Fruit fly (Drosophila melanogaster) whole organism, embryonic: ENCODE data around the gene Mbs.

ENCODE experiments used
- Ada2b ChIP-seq: fragments of 200-800 bp; sonication (Bioruptor generic); IDR thresholded peaks from 2 replicates; pipeline ENCODE4 v1.3.6; 2022; ENCODE audit warnings: missing biosample characterization, missing genetic modification characterization
- Antp ChIP-seq: fragments of 200-800 bp; sonication (Bioruptor generic); optimal IDR thresholded peaks from 3 replicates; lab custom pipeline; 2016; ENCODE audit warnings: missing biosample characterization, missing genetic modification characterization
- B-H1 ChIP-seq: fragments of 200-800 bp; sonication (Bioruptor generic); IDR thresholded peaks from 3 replicates; pipeline ENCODE4 v1.3.6; 2022; ENCODE audit warnings: missing biosample characterization, missing genetic modification characterization
- B-H2 ChIP-seq: fragments of 200-800 bp; sonication (Bioruptor generic); optimal IDR thresholded peaks from 2 replicates; lab custom pipeline; 2018; ENCODE audit warnings: missing biosample characterization, mild to moderate bottlenecking, missing genetic modification characterization
- CG10267 ChIP-seq: fragments of 200-800 bp; sonication (Bioruptor generic); optimal IDR thresholded peaks from 2 replicates; lab custom pipeline; 2018; ENCODE audit warnings: missing biosample characterization, mild to moderate bottlenecking, missing genetic modification characterization, moderate library complexity
- CG10462 ChIP-seq: fragments of 200-800 bp; sonication (Bioruptor generic); optimal IDR thresholded peaks from 2 replicates; lab custom pipeline; 2016; ENCODE audit warnings: missing biosample characterization, missing genetic modification characterization
- CG10959 ChIP-seq: fragments of 200-800 bp; sonication (Bioruptor generic); IDR thresholded peaks from 2 replicates; pipeline ENCODE4 v1.3.6; 2022; ENCODE audit warnings: missing biosample characterization, missing genetic modification characterization
- CG11456 ChIP-seq: fragments of 200-800 bp; sonication (Bioruptor generic); IDR thresholded peaks from 3 replicates; pipeline ENCODE4 v1.3.6; 2022; ENCODE audit warnings: missing biosample characterization, missing genetic modification characterization
- CG1233 ChIP-seq: fragments of 200-800 bp; sonication (Bioruptor generic); optimal IDR thresholded peaks from 4 replicates; lab custom pipeline; 2018; ENCODE audit warnings: missing biosample characterization, mild to moderate bottlenecking, missing genetic modification characterization
- CG13123 ChIP-seq: fragments of 200-800 bp; sonication (Bioruptor generic); optimal IDR thresholded peaks from 2 replicates; lab custom pipeline; 2016; ENCODE audit warnings: missing biosample characterization, missing genetic modification characterization
- CG17359 ChIP-seq: fragments of 200-800 bp; sonication (Bioruptor generic); optimal IDR thresholded peaks from 3 replicates; lab custom pipeline; 2018; ENCODE audit warnings: missing biosample characterization, mild to moderate bottlenecking, missing genetic modification characterization, moderate library complexity
- CG17912 ChIP-seq: fragments of 200-800 bp; sonication (Bioruptor generic); optimal IDR thresholded peaks from 2 replicates; lab custom pipeline; 2018; ENCODE audit warnings: missing biosample characterization, mild to moderate bottlenecking, missing genetic modification characterization
- CG18011 ChIP-seq: fragments of 200-800 bp; sonication (Bioruptor generic); optimal IDR thresholded peaks from 2 replicates; lab custom pipeline; 2017; ENCODE audit warnings: missing biosample characterization, missing genetic modification characterization, mild to moderate bottlenecking, moderate library complexity, missing genotype
- CG30431 ChIP-seq: fragments of 200-800 bp; sonication (Bioruptor generic); optimal IDR thresholded peaks from 2 replicates; lab custom pipeline; 2017; ENCODE audit warnings: missing biosample characterization, missing genetic modification characterization
- CG32767 ChIP-seq: fragments of 200-800 bp; sonication (Bioruptor generic); IDR thresholded peaks from 2 replicates; pipeline ENCODE4 v1.3.6; 2022; ENCODE audit warnings: missing biosample characterization, missing genetic modification characterization
- CG6813 ChIP-seq: fragments of 200-800 bp; sonication (Bioruptor generic); optimal IDR thresholded peaks from 2 replicates; lab custom pipeline; 2017; ENCODE audit warnings: missing biosample characterization, missing genetic modification characterization, mild to moderate bottlenecking, moderate library complexity, missing genetic modification reagents
- CG7271 ChIP-seq: fragments of 200-800 bp; sonication (Bioruptor generic); optimal IDR thresholded peaks from 2 replicates; lab custom pipeline; 2018; ENCODE audit warnings: missing biosample characterization, mild to moderate bottlenecking, missing genetic modification characterization, moderate library complexity
- CG7786 ChIP-seq: fragments of 200-800 bp; sonication (Bioruptor generic); optimal IDR thresholded peaks from 2 replicates; lab custom pipeline; 2016; ENCODE audit warnings: missing biosample characterization, missing genetic modification characterization
- CG7963 ChIP-seq: fragments of 200-800 bp; sonication (Bioruptor generic); IDR thresholded peaks from 3 replicates; pipeline ENCODE4 v1.3.6; 2022; ENCODE audit warnings: missing biosample characterization, missing genetic modification characterization; ENCODE audit not compliant: partially characterized antibody
- CG8944 ChIP-seq: fragments of 200-800 bp; sonication (Bioruptor generic); optimal IDR thresholded peaks from 3 replicates; lab custom pipeline; 2016; ENCODE audit warnings: missing biosample characterization, missing genetic modification characterization
- Dip3 ChIP-seq: fragments of 200-800 bp; sonication (Bioruptor generic); optimal IDR thresholded peaks from 3 replicates; lab custom pipeline; 2016; ENCODE audit warnings: missing biosample characterization, missing genetic modification characterization
- ERR ChIP-seq: fragments of 200-800 bp; sonication (Bioruptor generic); optimal IDR thresholded peaks from 2 replicates; lab custom pipeline; 2016; ENCODE audit warnings: missing biosample characterization, missing genetic modification characterization
- Elba2 ChIP-seq: fragments of 200-800 bp; sonication (Bioruptor generic); optimal IDR thresholded peaks from 3 replicates; lab custom pipeline; 2016; ENCODE audit warnings: missing biosample characterization, missing genetic modification characterization
- Ets97D ChIP-seq: fragments of 200-800 bp; sonication (Bioruptor generic); optimal IDR thresholded peaks from 3 replicates; lab custom pipeline; 2016; ENCODE audit warnings: missing biosample characterization, missing genetic modification characterization
- Hr3 ChIP-seq: fragments of 200-800 bp; sonication (Bioruptor generic); optimal IDR thresholded peaks from 3 replicates; lab custom pipeline; 2016; ENCODE audit warnings: missing biosample characterization, missing genetic modification characterization
- MTF-1 ChIP-seq: fragments of 200-800 bp; sonication (Bioruptor generic); optimal IDR thresholded peaks from 2 replicates; lab custom pipeline; 2018; ENCODE audit warnings: missing biosample characterization, mild to moderate bottlenecking, missing genetic modification characterization, borderline replicate concordance
- NC2α ChIP-seq: fragments of 200-800 bp; sonication (Bioruptor generic); optimal IDR thresholded peaks from 2 replicates; lab custom pipeline; 2016; ENCODE audit warnings: missing biosample characterization, missing genetic modification characterization
- abd-A ChIP-seq: fragments of 200-800 bp; sonication (Bioruptor generic); optimal IDR thresholded peaks from 3 replicates; lab custom pipeline; 2019; ENCODE audit warnings: missing biosample characterization, mild to moderate bottlenecking, missing genetic modification characterization, moderate library complexity
- ap ChIP-seq: fragments of 200-800 bp; sonication (Bioruptor generic); IDR thresholded peaks from 2 replicates; pipeline ENCODE4 v1.3.6; 2022; ENCODE audit warnings: missing biosample characterization, missing genetic modification characterization
- ash1 ChIP-seq: fragments of 200-800 bp; sonication (Bioruptor generic); optimal IDR thresholded peaks from 2 replicates; lab custom pipeline; 2018; ENCODE audit warnings: missing biosample characterization, mild to moderate bottlenecking, missing genetic modification characterization
- br ChIP-seq: fragments of >200 bp; optimal IDR thresholded peaks from 2 replicates; lab custom pipeline; 2017
- bsh ChIP-seq, 2 experiments: fragments of 200-800 bp; sonication (Bioruptor generic); optimal IDR thresholded peaks; 2 replicates each; lab custom pipeline; 2017 to 2018; ENCODE audit warnings: mild to moderate bottlenecking in 2 of 2, missing biosample characterization in 2 of 2, missing genetic modification characterization in 2 of 2, moderate library complexity in 1 of 2
- cwo ChIP-seq: fragments of 200-800 bp; sonication (Bioruptor generic); optimal IDR thresholded peaks from 3 replicates; lab custom pipeline; 2017; ENCODE audit warnings: missing biosample characterization, missing genetic modification characterization, mild to moderate bottlenecking, moderate library complexity, missing genetic modification reagents
- dan ChIP-seq: fragments of 200-800 bp; sonication (Bioruptor generic); IDR thresholded peaks from 2 replicates; pipeline ENCODE4 v1.3.6; 2022; ENCODE audit warnings: missing biosample characterization, missing genetic modification characterization
- fd64A ChIP-seq: fragments of 200-800 bp; sonication (Bioruptor generic); optimal IDR thresholded peaks from 3 replicates; lab custom pipeline; 2018; ENCODE audit warnings: missing biosample characterization, mild to moderate bottlenecking, missing genetic modification characterization
- fu2 ChIP-seq: fragments of 200-800 bp; sonication (Bioruptor generic); optimal IDR thresholded peaks from 2 replicates; lab custom pipeline; 2016; ENCODE audit warnings: missing biosample characterization, missing genetic modification characterization
- gro ChIP-seq: fragments of 200-800 bp; sonication (Bioruptor generic); optimal IDR thresholded peaks from 2 replicates; lab custom pipeline; 2016; ENCODE audit warnings: missing biosample characterization, missing genetic modification characterization
- ind ChIP-seq: fragments of 200-800 bp; sonication (Bioruptor generic); optimal IDR thresholded peaks from 3 replicates; lab custom pipeline; 2016; ENCODE audit warnings: missing biosample characterization, missing genetic modification characterization
- insv ChIP-seq, 2 experiments: fragments of 200-800 bp; sonication (Bioruptor generic); optimal IDR thresholded peaks; 3 replicates each; lab custom pipeline; 2016 to 2018; ENCODE audit warnings: missing biosample characterization in 2 of 2, missing genetic modification characterization in 2 of 2
- kay ChIP-seq: fragments of 200-800 bp; sonication (Bioruptor generic); optimal IDR thresholded peaks from 2 replicates; lab custom pipeline; 2016; ENCODE audit warnings: missing biosample characterization, missing genetic modification characterization
- lab ChIP-seq: fragments of 200-800 bp; sonication (Bioruptor generic); optimal IDR thresholded peaks from 3 replicates; lab custom pipeline; 2017; ENCODE audit warnings: missing biosample characterization, missing genetic modification characterization, mild to moderate bottlenecking, moderate library complexity, missing genetic modification reagents
- lov ChIP-seq, 2 experiments: fragments of 200-800 bp in 1 of 2; fragments of >200 bp in 1 of 2; sonication (Bioruptor generic) in 1 of 2; IDR thresholded peaks in 1 of 2; optimal IDR thresholded peaks in 1 of 2; 2 replicates in 1 of 2; 3 replicates in 1 of 2; pipeline versions ENCODE4 v1.3.6 to Lab custom; 2017 to 2022; ENCODE audit warnings: missing biosample characterization in 1 of 2, missing genetic modification characterization in 1 of 2
- mam ChIP-seq: fragments of 200-800 bp; sonication (Bioruptor generic); optimal IDR thresholded peaks from 3 replicates; lab custom pipeline; 2016; ENCODE audit warnings: missing biosample characterization, missing genetic modification characterization
- otp ChIP-seq: fragments of 200-800 bp; sonication (Bioruptor generic); IDR thresholded peaks from 3 replicates; pipeline ENCODE4, ENCODE4 v1.3.6; 2022; ENCODE audit warnings: missing biosample characterization, missing genetic modification characterization
- run ChIP-seq: fragments of 200-800 bp; sonication (Bioruptor generic); optimal IDR thresholded peaks from 3 replicates; lab custom pipeline; 2018; ENCODE audit warnings: missing biosample characterization, mild to moderate bottlenecking, missing genetic modification characterization
- sima ChIP-seq: fragments of 200-800 bp; sonication (Bioruptor generic); optimal IDR thresholded peaks from 2 replicates; lab custom pipeline; 2016; ENCODE audit warnings: missing biosample characterization, missing genetic modification characterization
- slou ChIP-seq: fragments of 200-800 bp; sonication (Bioruptor generic); optimal IDR thresholded peaks from 3 replicates; lab custom pipeline; 2016; ENCODE audit warnings: missing biosample characterization, missing genetic modification characterization
- tll ChIP-seq, 2 experiments: fragments of 200-800 bp in 1 of 2; fragments of >200 bp in 1 of 2; sonication (Bioruptor generic) in 1 of 2; optimal IDR thresholded peaks; 2 replicates each; lab custom pipeline; 2017 to 2019; ENCODE audit warnings: missing biosample characterization in 2 of 2, missing genetic modification characterization in 2 of 2, mild to moderate bottlenecking in 1 of 2, moderate library complexity in 1 of 2
- wor ChIP-seq: fragments of 200-800 bp; sonication (Bioruptor generic); IDR thresholded peaks from 2 replicates; pipeline ENCODE4 v1.3.6; 2022; ENCODE audit warnings: missing biosample characterization, missing genetic modification characterization
- zen ChIP-seq: fragments of 200-800 bp; sonication (Bioruptor generic); optimal IDR thresholded peaks from 3 replicates; lab custom pipeline; 2018; ENCODE audit warnings: missing biosample characterization, mild to moderate bottlenecking, missing genetic modification characterization, moderate library complexity
- zf30C ChIP-seq: fragments of 200-800 bp; sonication (Bioruptor generic); optimal IDR thresholded peaks from 3 replicates; lab custom pipeline; 2018; ENCODE audit warnings: missing biosample characterization, mild to moderate bottlenecking, missing genetic modification characterization

Gene Mbs

DNA sequence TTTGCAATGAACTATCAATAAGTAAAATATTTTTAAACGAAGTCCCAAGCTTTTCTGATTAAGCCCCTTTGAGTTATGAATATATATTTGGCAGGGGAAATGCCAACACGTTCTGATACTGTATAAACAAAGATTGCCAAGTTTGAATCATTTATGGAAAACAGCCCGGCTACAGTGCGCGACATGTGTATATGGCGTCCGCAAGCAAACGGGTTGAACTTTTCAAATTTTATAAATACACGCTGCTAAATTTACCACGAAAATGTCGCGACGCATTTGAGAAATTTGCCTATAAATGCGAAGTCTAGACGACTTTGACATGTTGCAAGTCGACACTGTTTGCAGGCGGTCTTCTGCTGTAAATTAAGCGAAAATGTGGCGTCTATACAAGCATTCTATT lies 3.7 kb upstream of the Mbs start (continued):
- TF ChIP-seq wor (GFP tag; lab: Robert Waterston, UW) (no peak), CG10462 (GFP tag; lab: Kevin White, UChicago) (no peak), lab (peak; percentile 74), B-H2 (peak; percentile 7), CG10267 (tag; lab: Kevin White, UChicago) (no peak), dan (GFP tag; lab: Robert Waterston, UW) (no peak), Dip3 (GFP tag; lab: Kevin White, UChicago) (peak; percentile 49), CG18011 (GFP tag; lab: Kevin White, UChicago) (peak; percentile 8), slou (GFP tag; lab: Kevin White, UChicago) (no peak), ash1 (no peak), CG17912 (GFP tag; lab: Kevin White, UChicago) (no peak), br (lab: Kevin White, UChicago) (no peak), CG7271 (tag; lab: Kevin White, UChicago) (no peak), B-H1 (GFP tag; lab: Robert Waterston, UW) (peak; percentile 19; the same call in 1 of the 3 replicates), mam (GFP tag; lab: Kevin White, UChicago) (peak; percentile 19), CG1233 (GFP tag; lab: Kevin White, UChicago) (no peak), otp (GFP tag; lab: Robert Waterston, UW) (0 out of 3 replicates have a peak, but pooled peaks have one; percentile 39), ind (peak; percentile 56), Antp (GFP tag; lab: Kevin White, UChicago) (peak; percentile 27), CG17359 (tag; lab: Kevin White, UChicago) (no peak), lov (optimal IDR thresholded peaks at IDR 0.05; lab: Kevin White, UChicago) (no peak), lov (GFP tag; IDR thresholded peaks at IDR 0.05; lab: Robert Waterston, UW) (no peak), ERR (no peak), MTF-1 (GFP tag; lab: Kevin White, UChicago) (no peak), CG7786 (peak; percentile 66), Ets97D (GFP tag; lab: Kevin White, UChicago) (no peak), zen (tag; lab: Kevin White, UChicago) (no peak), CG7963 (no peak), bsh (GFP tag; optimal IDR thresholded peaks at IDR 0.05; lab: Kevin White, UChicago) (peak in 1 of 2 experiments; percentile 18), CG11456 (GFP tag; lab: Robert Waterston, UW) (0 out of 3 replicates have a peak, but pooled peaks have one; percentile 63), CG30431 (GFP tag; lab: Kevin White, UChicago) (peak; percentile 20), sima (GFP tag; lab: Kevin White, UChicago) (no peak), cwo (GFP tag; lab: Kevin White, UChicago) (peak; percentile 18), CG8944 (GFP tag; lab: Kevin White, UChicago) (no peak), abd-A (no peak), fd64A (GFP tag; lab: Kevin White, UChicago) (no peak), kay (GFP tag; lab: Kevin White, UChicago) (no peak), Elba2 (GFP tag; lab: Kevin White, UChicago) (no peak), CG32767 (peak; percentile 34), CG6813 (GFP tag; lab: Kevin White, UChicago) (no peak), NC2α (GFP tag; lab: Kevin White, UChicago) (no peak), Hr3 (GFP tag; lab: Kevin White, UChicago) (peak; percentile 25), Ada2b (peak; percentile 47), gro (GFP tag; lab: Kevin White, UChicago) (peak; percentile 28), CG13123 (no peak), fu2 (peak; percentile 18), zf30C (GFP tag; lab: Kevin White, UChicago) (no peak), run (tag; lab: Kevin White, UChicago) (no peak), tll (GFP tag; optimal IDR thresholded peaks at IDR 0.05; lab: Kevin White, UChicago) (no peak), insv (GFP tag; optimal IDR thresholded peaks at IDR 0.05; lab: Kevin White, UChicago) (no peak), ap (no peak), CG10959 (GFP tag; lab: Robert Waterston, UW) (no peak)
